Worm (Caenorhabditis elegans): ENCODE results near the gene fbxa-154.

DNA sequence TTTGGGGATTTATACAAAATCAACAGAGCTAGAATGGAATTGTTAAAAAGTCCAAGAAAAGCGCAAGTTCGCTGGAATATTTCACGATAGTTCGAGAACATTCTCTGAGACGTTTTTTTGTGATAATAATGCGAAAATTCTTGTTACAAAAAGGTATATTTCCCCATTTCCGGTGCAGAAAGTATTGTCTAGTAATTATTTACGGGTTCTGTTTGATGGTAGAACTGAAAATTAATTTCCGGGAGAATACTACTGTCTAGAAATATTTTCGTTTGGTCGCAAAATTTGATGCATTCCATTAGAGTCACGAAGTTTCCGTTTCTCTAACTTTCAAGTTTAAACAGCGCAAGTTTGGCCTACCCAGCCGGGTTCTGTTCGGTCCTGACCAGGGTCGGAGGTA is 24.6 kb upstream of the fbxa-154 start, which contains the start of gene str-248:
- TF ChIP-seq tra-1 (GFP tag; IDR thresholded peaks at IDR 0.05) (no peak), daf-12 (tag; optimal IDR thresholded peaks at IDR 0.05) (no peak), unc-62 (GFP tag; optimal IDR thresholded peaks at IDR 0.05 in 1 of 2) (no peak), unc-62 (tag; optimal IDR thresholded peaks at IDR 0.05) (no peak), lsy-2 (tag; optimal IDR thresholded peaks at IDR 0.05) (no peak), pha-4 (GFP tag; IDR thresholded peaks at IDR 0.05) (no peak), pha-4 (tag; optimal IDR thresholded peaks at IDR 0.05) (no peak), ceh-82 (tag; optimal IDR thresholded peaks at IDR 0.05) (no peak), sdz-12 (GFP tag; optimal IDR thresholded peaks at IDR 0.05) (no peak), nhr-77 (tag; optimal IDR thresholded peaks at IDR 0.05) (no peak), dmd-9 (GFP tag; IDR thresholded peaks at IDR 0.05) (no peak)
